Fruit fly (Drosophila melanogaster): ENCODE data around the gene CG46412.

DNA sequence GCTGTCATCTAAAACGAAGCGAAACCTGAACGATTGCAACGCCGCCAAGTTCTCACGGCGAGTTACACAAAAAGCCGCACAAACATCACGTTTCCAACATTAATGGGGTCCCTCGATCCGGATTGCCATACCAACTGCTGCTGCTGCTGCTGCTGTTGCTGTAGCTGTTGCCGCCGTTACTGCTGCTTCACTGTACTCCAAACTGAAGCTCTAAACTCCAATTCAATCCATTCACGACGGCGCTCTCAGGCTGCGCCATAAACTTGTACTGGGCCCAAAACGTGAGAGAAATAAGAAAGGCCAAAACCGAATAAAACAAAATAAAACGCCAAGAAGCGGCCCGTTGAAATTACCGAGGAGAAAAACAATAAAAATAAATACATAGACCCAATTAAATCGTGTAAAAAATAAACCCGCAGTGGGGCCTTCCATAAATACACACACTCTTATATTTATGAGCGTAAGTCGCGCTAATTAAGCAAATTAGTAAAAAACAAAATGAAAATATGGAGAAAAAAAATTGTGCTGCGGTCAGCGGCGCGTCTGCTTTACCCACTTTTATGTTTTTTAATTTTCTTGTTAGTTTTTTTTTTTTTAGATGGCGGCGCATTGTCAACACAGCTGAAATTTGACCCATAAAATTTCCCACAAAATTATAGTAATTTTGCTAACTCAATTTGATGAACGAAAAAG is 16.4 kb downstream of the CG46412 start:
- TF ChIP-seq sage (GFP tag; optimal IDR thresholded peaks at IDR 0.05) (no peak), jim (GFP tag; optimal IDR thresholded peaks at IDR 0.05) (no peak), GATAd (GFP tag; optimal IDR thresholded peaks at IDR 0.05) (no peak), CG9705 (GFP tag; optimal IDR thresholded peaks at IDR 0.05) (no peak)
